Fruit fly (Drosophila melanogaster) whole organism, embryonic: ENCODE data around the gene Rab9D.
A peak's percentile ranks its signal among the peaks of the same experiment; 100 is the strongest.

Source experiments
- Abd-B ChIP-seq: fragments of 200-800 bp; sonication (Bioruptor generic); optimal IDR thresholded peaks from 2 replicates; lab custom pipeline; 2018; ENCODE audit warnings: missing biosample characterization, mild to moderate bottlenecking, missing genetic modification characterization, moderate library complexity
- Ada2b ChIP-seq: fragments of 200-800 bp; sonication (Bioruptor generic); IDR thresholded peaks from 2 replicates; pipeline ENCODE4 v1.3.6; 2022; ENCODE audit warnings: missing biosample characterization, missing genetic modification characterization
- B-H1 ChIP-seq: fragments of 200-800 bp; sonication (Bioruptor generic); IDR thresholded peaks from 3 replicates; pipeline ENCODE4 v1.3.6; 2022; ENCODE audit warnings: missing biosample characterization, missing genetic modification characterization
- CG10462 ChIP-seq: fragments of 200-800 bp; sonication (Bioruptor generic); optimal IDR thresholded peaks from 2 replicates; lab custom pipeline; 2016; ENCODE audit warnings: missing biosample characterization, missing genetic modification characterization
- CG13894 ChIP-seq: fragments of 200-800 bp; sonication (Bioruptor generic); optimal IDR thresholded peaks from 3 replicates; lab custom pipeline; 2018; ENCODE audit warnings: missing biosample characterization, mild to moderate bottlenecking, missing genetic modification characterization, moderate library complexity
- CG14441 ChIP-seq: fragments of 200-800 bp; sonication (Bioruptor generic); IDR thresholded peaks from 2 replicates; pipeline ENCODE4 v1.3.6; 2022; ENCODE audit warnings: missing biosample characterization, missing genetic modification characterization
- CG14965 ChIP-seq: fragments of 200-800 bp; sonication (Bioruptor generic); optimal IDR thresholded peaks from 2 replicates; lab custom pipeline; 2016; ENCODE audit warnings: missing biosample characterization, missing genetic modification characterization, borderline replicate concordance
- CG15601 ChIP-seq: fragments of 200-800 bp; sonication (Bioruptor generic); optimal IDR thresholded peaks from 3 replicates; lab custom pipeline; 2019; ENCODE audit warnings: missing biosample characterization, mild to moderate bottlenecking, missing genetic modification characterization, moderate library complexity
- CG1603 ChIP-seq: fragments of 200-800 bp; sonication (Bioruptor generic); optimal IDR thresholded peaks from 2 replicates; lab custom pipeline; 2019; ENCODE audit warnings: missing biosample characterization, mild to moderate bottlenecking, missing genetic modification characterization, moderate library complexity
- CG17359 ChIP-seq: fragments of 200-800 bp; sonication (Bioruptor generic); optimal IDR thresholded peaks from 3 replicates; lab custom pipeline; 2018; ENCODE audit warnings: missing biosample characterization, mild to moderate bottlenecking, missing genetic modification characterization, moderate library complexity
- CG18764 ChIP-seq: fragments of 200-800 bp; sonication (Bioruptor generic); optimal IDR thresholded peaks from 3 replicates; lab custom pipeline; 2016; ENCODE audit warnings: missing biosample characterization, missing genetic modification characterization
- CG31365 ChIP-seq: fragments of 200-800 bp; sonication (Bioruptor generic); optimal IDR thresholded peaks from 2 replicates; lab custom pipeline; 2018; ENCODE audit warnings: missing biosample characterization, mild to moderate bottlenecking, missing genetic modification characterization
- CG33557 ChIP-seq: fragments of 200-800 bp; sonication (Bioruptor generic); optimal IDR thresholded peaks from 2 replicates; lab custom pipeline; 2019; ENCODE audit warnings: missing biosample characterization, mild to moderate bottlenecking, missing genetic modification characterization, moderate library complexity
- CG34376 ChIP-seq: fragments of 200-800 bp; sonication (Bioruptor generic); optimal IDR thresholded peaks from 2 replicates; lab custom pipeline; 2018; ENCODE audit warnings: missing biosample characterization, mild to moderate bottlenecking, missing genetic modification characterization
- CG3838 ChIP-seq: fragments of 200-800 bp; sonication (Bioruptor generic); optimal IDR thresholded peaks from 3 replicates; lab custom pipeline; 2016; ENCODE audit warnings: missing biosample characterization, missing genetic modification characterization
- CG3847 ChIP-seq: fragments of 200-800 bp; sonication (Bioruptor generic); IDR thresholded peaks from 2 replicates; pipeline ENCODE4 v1.3.6; 2022; ENCODE audit warnings: missing biosample characterization, missing genetic modification characterization
- CG4730 ChIP-seq: fragments of 200-800 bp; sonication (Bioruptor generic); IDR thresholded peaks from 2 replicates; pipeline ENCODE4 v1.3.6; 2022; ENCODE audit warnings: missing biosample characterization, missing genetic modification characterization
- CG6254 ChIP-seq: fragments of 200-800 bp; sonication (Bioruptor generic); optimal IDR thresholded peaks from 3 replicates; lab custom pipeline; 2017; ENCODE audit warnings: mild to moderate bottlenecking, missing biosample characterization, missing genetic modification reagents, missing genetic modification characterization
- CG6683 ChIP-seq: fragments of 200-800 bp; sonication (Bioruptor generic); optimal IDR thresholded peaks from 2 replicates; lab custom pipeline; 2017; ENCODE audit warnings: missing biosample characterization, mild to moderate bottlenecking, missing genetic modification characterization, missing genetic modification reagents
- CG6813 ChIP-seq: fragments of 200-800 bp; sonication (Bioruptor generic); optimal IDR thresholded peaks from 2 replicates; lab custom pipeline; 2017; ENCODE audit warnings: missing biosample characterization, missing genetic modification characterization, mild to moderate bottlenecking, moderate library complexity, missing genetic modification reagents
- CG6854 ChIP-seq: fragments of 200-800 bp; sonication (Bioruptor generic); optimal IDR thresholded peaks from 3 replicates; lab custom pipeline; 2017; ENCODE audit warnings: missing biosample characterization, mild to moderate bottlenecking, missing genetic modification characterization
- CG7745 ChIP-seq: fragments of 200-800 bp; sonication (Bioruptor generic); optimal IDR thresholded peaks from 2 replicates; lab custom pipeline; 2018; ENCODE audit warnings: missing biosample characterization, mild to moderate bottlenecking, missing genetic modification characterization, moderate library complexity
- CG7839 ChIP-seq: fragments of 200-800 bp; sonication (Bioruptor generic); optimal IDR thresholded peaks from 3 replicates; lab custom pipeline; 2018; ENCODE audit warnings: missing biosample characterization, mild to moderate bottlenecking, missing genetic modification characterization, moderate library complexity
- CG8281 ChIP-seq: fragments of 200-800 bp; sonication (Bioruptor generic); optimal IDR thresholded peaks from 2 replicates; lab custom pipeline; 2018; ENCODE audit warnings: missing biosample characterization, mild to moderate bottlenecking, missing genetic modification characterization, moderate library complexity
- CG9437 ChIP-seq: fragments of 200-800 bp; sonication (Bioruptor generic); optimal IDR thresholded peaks from 2 replicates; lab custom pipeline; 2018; ENCODE audit warnings: missing biosample characterization, mild to moderate bottlenecking, missing genetic modification characterization
- CG9876 ChIP-seq: fragments of 200-800 bp; sonication (Bioruptor generic); optimal IDR thresholded peaks from 2 replicates; lab custom pipeline; 2016; ENCODE audit warnings: missing biosample characterization, missing genetic modification characterization
- CTCF ChIP-seq: fragments of 200-800 bp; sonication (Bioruptor generic); optimal IDR thresholded peaks from 2 replicates; lab custom pipeline; 2017; ENCODE audit warnings: missing biosample characterization, mild to moderate bottlenecking, missing genetic modification characterization, moderate library complexity
- CoRest ChIP-seq: fragments of 200-800 bp; sonication (Bioruptor generic); optimal IDR thresholded peaks from 3 replicates; lab custom pipeline; 2018; ENCODE audit warnings: missing biosample characterization, mild to moderate bottlenecking, missing genetic modification characterization, moderate library complexity
- D ChIP-seq, 2 experiments: fragments of 200-800 bp in 1 of 2; fragments of >200 bp in 1 of 2; sonication (Bioruptor generic) in 1 of 2; optimal IDR thresholded peaks; 2 replicates in 1 of 2; 3 replicates in 1 of 2; lab custom pipeline; 2017; ENCODE audit warnings: mild to moderate bottlenecking in 1 of 2, missing biosample characterization in 1 of 2, missing genetic modification characterization in 1 of 2, missing genetic modification reagents in 1 of 2
- Gsc ChIP-seq: fragments of 200-800 bp; sonication (Bioruptor generic); IDR thresholded peaks from 2 replicates; pipeline ENCODE4 v1.3.6; 2022; ENCODE audit warnings: missing biosample characterization, missing genetic modification characterization
- HLHmδ ChIP-seq: fragments of 200-800 bp; sonication (Bioruptor generic); optimal IDR thresholded peaks from 2 replicates; lab custom pipeline; 2018; ENCODE audit warnings: missing biosample characterization, mild to moderate bottlenecking, missing genetic modification characterization, moderate library complexity
- Hmr ChIP-seq: fragments of 200-800 bp; sonication (Bioruptor generic); optimal IDR thresholded peaks from 3 replicates; lab custom pipeline; 2017; ENCODE audit warnings: mild to moderate bottlenecking, missing biosample characterization, missing genetic modification reagents, missing genetic modification characterization
- Lhr ChIP-seq: fragments of 200-800 bp; sonication (Bioruptor generic); optimal IDR thresholded peaks from 3 replicates; lab custom pipeline; 2017; ENCODE audit warnings: mild to moderate bottlenecking, missing biosample characterization, missing genetic modification reagents, missing genetic modification characterization
- MESR4 ChIP-seq: fragments of 200-800 bp; sonication (Bioruptor generic); optimal IDR thresholded peaks from 2 replicates; lab custom pipeline; 2018; ENCODE audit warnings: missing biosample characterization, mild to moderate bottlenecking, missing genetic modification characterization, moderate library complexity
- Mad ChIP-seq: fragments of 200-800 bp; sonication (Bioruptor generic); optimal IDR thresholded peaks from 2 replicates; lab custom pipeline; 2016; ENCODE audit warnings: missing biosample characterization, missing genetic modification characterization
- Mes4 ChIP-seq: fragments of 200-800 bp; sonication (Bioruptor generic); optimal IDR thresholded peaks from 2 replicates; lab custom pipeline; 2016; ENCODE audit warnings: missing biosample characterization, missing genetic modification characterization
- Sry-β ChIP-seq: fragments of 200-800 bp; sonication (Bioruptor generic); optimal IDR thresholded peaks from 2 replicates; lab custom pipeline; 2018; ENCODE audit warnings: missing biosample characterization, mild to moderate bottlenecking, missing genetic modification characterization, moderate library complexity
- ase ChIP-seq: fragments of 200-800 bp; sonication (Bioruptor generic); IDR thresholded peaks from 3 replicates; pipeline ENCODE4 v1.3.6; 2022; ENCODE audit warnings: missing biosample characterization, missing genetic modification characterization
- bbx ChIP-seq: fragments of 200-800 bp; sonication (Bioruptor generic); IDR thresholded peaks from 2 replicates; pipeline ENCODE4 v1.3.6; 2022; ENCODE audit warnings: missing biosample characterization, missing genetic modification characterization; ENCODE audit not compliant: partially characterized antibody
- bcd ChIP-seq: fragments of 200-800 bp; sonication (Bioruptor generic); optimal IDR thresholded peaks from 2 replicates; lab custom pipeline; 2017; ENCODE audit warnings: missing biosample characterization, mild to moderate bottlenecking, missing genetic modification characterization
- ems ChIP-seq: fragments of 200-800 bp; sonication (Bioruptor generic); optimal IDR thresholded peaks from 3 replicates; lab custom pipeline; 2016; ENCODE audit warnings: missing biosample characterization, missing genetic modification characterization
- gce ChIP-seq: fragments of 200-800 bp; sonication (Bioruptor generic); IDR thresholded peaks from 3 replicates; pipeline ENCODE4 v1.3.6; 2022; ENCODE audit warnings: missing biosample characterization, missing genetic modification characterization
- gem ChIP-seq: fragments of 200-800 bp; sonication (Bioruptor generic); optimal IDR thresholded peaks from 2 replicates; lab custom pipeline; 2019; ENCODE audit warnings: missing biosample characterization, mild to moderate bottlenecking, missing genetic modification characterization, moderate library complexity
- hth ChIP-seq: fragments of >200 bp; optimal IDR thresholded peaks from 2 replicates; lab custom pipeline; 2017; ENCODE audit warnings: inconsistent platforms
- p53 ChIP-seq: fragments of 200-800 bp; sonication (Bioruptor generic); optimal IDR thresholded peaks from 2 replicates; lab custom pipeline; 2016; ENCODE audit warnings: missing biosample characterization, missing genetic modification characterization
- sens-2 ChIP-seq: fragments of 200-800 bp; sonication (Bioruptor generic); IDR thresholded peaks from 2 replicates; pipeline ENCODE4 v1.3.6; 2022; ENCODE audit warnings: missing biosample characterization, missing genetic modification characterization
- sr ChIP-seq: fragments of 200-800 bp; sonication (Bioruptor generic); IDR thresholded peaks from 3 replicates; pipeline ENCODE4 v1.3.6; 2022; ENCODE audit warnings: missing biosample characterization, missing genetic modification characterization
- vnd ChIP-seq: fragments of 200-800 bp; sonication (Bioruptor generic); IDR thresholded peaks from 3 replicates; pipeline ENCODE4 v1.3.6; 2022; ENCODE audit warnings: missing biosample characterization, missing genetic modification characterization; ENCODE audit not compliant: partially characterized antibody
- zf30C ChIP-seq: fragments of 200-800 bp; sonication (Bioruptor generic); optimal IDR thresholded peaks from 3 replicates; lab custom pipeline; 2018; ENCODE audit warnings: missing biosample characterization, mild to moderate bottlenecking, missing genetic modification characterization

The Rab9D gene

DNA sequence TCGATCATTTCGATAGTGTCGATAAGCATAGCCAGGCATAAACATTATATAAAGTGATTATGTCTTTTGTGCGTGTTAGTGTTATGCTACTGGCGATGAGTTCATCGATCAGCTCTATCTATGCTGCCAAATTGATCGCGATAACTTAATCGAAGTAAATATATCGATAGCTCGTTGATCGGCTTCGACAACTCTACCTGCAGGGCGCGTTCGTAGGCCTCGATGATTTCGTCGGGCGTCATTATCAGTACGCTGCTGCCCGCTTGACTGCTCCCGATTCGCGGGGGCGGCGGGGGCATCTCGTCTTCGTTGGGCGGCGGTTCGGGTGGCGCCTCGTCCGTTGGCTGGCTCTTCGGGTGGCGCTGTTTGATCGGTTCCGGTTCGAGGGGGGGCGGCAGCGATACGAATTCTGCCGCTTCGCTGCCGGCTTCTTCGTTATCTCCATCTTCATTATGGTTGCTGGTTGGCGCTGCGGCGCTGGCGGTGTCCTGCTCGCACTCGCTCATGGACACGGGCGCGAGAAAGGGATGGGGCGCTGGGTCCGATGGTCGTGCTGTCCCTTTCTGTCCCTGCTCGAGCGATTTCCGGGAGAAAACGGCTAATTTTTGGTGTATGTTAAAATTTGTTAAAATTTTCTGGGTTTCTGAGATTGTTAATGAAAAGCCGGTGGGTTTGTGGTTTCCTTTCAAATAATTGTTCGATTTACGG lies 13.3 kb downstream of the Rab9D start, which contains the start of gene CG1628 (continued):
- TF ChIP-seq CG6683 (GFP tag; lab: Kevin White, UChicago) (no peak), CG13894 (tag; lab: Kevin White, UChicago) (peak; percentile 59), CG3847 (GFP tag; lab: Robert Waterston, UW) (peak; percentile 20; the same call in 1 of the 2 replicates), CG33557 (peak; percentile 8), HLHmδ (GFP tag; lab: Kevin White, UChicago) (no peak), vnd (GFP tag; lab: Robert Waterston, UW) (0 out of 3 replicates have a peak, but pooled peaks have one; percentile 47), Sry-β (no peak), CoRest (tag; lab: Kevin White, UChicago) (peak; percentile 32), CG8281 (tag; lab: Kevin White, UChicago) (no peak), Hmr (GFP tag; lab: Kevin White, UChicago) (peak; percentile 32), zf30C (GFP tag; lab: Kevin White, UChicago) (no peak), sr (peak; percentile 64; the same call in 1 of the 3 replicates), CG31365 (tag; lab: Kevin White, UChicago) (peak; percentile 35), CG9437 (GFP tag; lab: Kevin White, UChicago) (no peak), ems (GFP tag; lab: Kevin White, UChicago) (no peak), CG17359 (tag; lab: Kevin White, UChicago) (peak; percentile 0), CG3838 (GFP tag; lab: Kevin White, UChicago) (no peak), Ada2b (no peak), p53 (GFP tag; lab: Kevin White, UChicago) (no peak), CG15601 (tag; lab: Kevin White, UChicago) (peak; percentile 11), MESR4 (no peak), CG34376 (peak; percentile 77), hth (lab: Kevin White, UChicago) (no peak), CG6813 (GFP tag; lab: Kevin White, UChicago) (peak; percentile 38), CG9876 (GFP tag; lab: Kevin White, UChicago) (no peak), CG14441 (GFP tag; lab: Robert Waterston, UW) (peak; percentile 45; the same call in 1 of the 2 replicates), D (optimal IDR thresholded peaks at IDR 0.05; lab: Kevin White, UChicago) (no peak), D (GFP tag; optimal IDR thresholded peaks at IDR 0.05; lab: Kevin White, UChicago) (no peak), gem (tag; lab: Kevin White, UChicago) (no peak), CG6854 (GFP tag; lab: Kevin White, UChicago) (no peak), CG4730 (GFP tag; lab: Robert Waterston, UW) (no peak), sens-2 (GFP tag; lab: Robert Waterston, UW) (no peak), CG6254 (GFP tag; lab: Kevin White, UChicago) (peak; percentile 38), Abd-B (GFP tag; lab: Kevin White, UChicago) (no peak), bbx (GFP tag; lab: Robert Waterston, UW) (peak; percentile 63), CG14965 (GFP tag; lab: Kevin White, UChicago) (no peak), gce (0 out of 3 replicates have a peak, but pooled peaks have one; percentile 43), Lhr (GFP tag; lab: Kevin White, UChicago) (no peak), CTCF (GFP tag; lab: Kevin White, UChicago) (no peak), bcd (GFP tag; lab: Kevin White, UChicago) (peak; percentile 46), CG1603 (tag; lab: Kevin White, UChicago) (no peak), Mes4 (GFP tag; lab: Kevin White, UChicago) (no peak), CG18764 (GFP tag; lab: Kevin White, UChicago) (no peak), Gsc (GFP tag; lab: Robert Waterston, UW) (no peak), Mad (GFP tag; lab: Kevin White, UChicago) (no peak), CG7839 (peak; percentile 4), ase (GFP tag; lab: Robert Waterston, UW) (no peak), B-H1 (no peak), CG7745 (tag; lab: Kevin White, UChicago) (no peak), CG10462 (no peak)
